Worm (Caenorhabditis elegans): ENCODE measurements around the gene F55D10.4.

F55D10.4 gene

ce11 chrX:4732752-4733151, 12.3 kb upstream of the F55D10.4 start, which contains the start of gene aman-1:
aman-1 (plus strand) TSS chrX:4733095.
- TF ChIP-seq F13C5.2 (tag; optimal IDR thresholded peaks at IDR 0.05) (no peak), scrt-1 (GFP tag; IDR thresholded peaks at IDR 0.05) (no peak)

ce11 chrX:4727388-4727787, 6.9 kb upstream of the F55D10.4 start, which contains the start of gene acc-3:
acc-3 (minus strand) TSS chrX:4727488.
- TF ChIP-seq ceh-13 (GFP tag; optimal IDR thresholded peaks at IDR 0.05), result no peak
- TF ChIP-seq pes-1 (GFP tag; IDR thresholded peaks at IDR 0.05), result no peak
- no peak for TF ChIP-seq scrt-1 (GFP tag; IDR thresholded peaks at IDR 0.05)
- TF ChIP-seq tbx-37 (GFP tag; conservative IDR thresholded peaks at IDR 0.05), result no peak
- TF ChIP-seq hmbx-1 (tag; optimal IDR thresholded peaks at IDR 0.05), result no peak
- no peak for TF ChIP-seq ama-1 (optimal IDR thresholded peaks at IDR 0.05)
- no peak for TF ChIP-seq tra-4 (tag; optimal IDR thresholded peaks at IDR 0.05)
- no peak for TF ChIP-seq flt-1 (GFP tag; IDR thresholded peaks at IDR 0.05)
- TF ChIP-seq aly-1 (tag; optimal IDR thresholded peaks at IDR 0.05), result no peak
- TF ChIP-seq hnd-1 (tag; optimal IDR thresholded peaks at IDR 0.05), result no peak
- no peak for TF ChIP-seq B0310.2 (tag; optimal IDR thresholded peaks at IDR 0.05)

DNA sequence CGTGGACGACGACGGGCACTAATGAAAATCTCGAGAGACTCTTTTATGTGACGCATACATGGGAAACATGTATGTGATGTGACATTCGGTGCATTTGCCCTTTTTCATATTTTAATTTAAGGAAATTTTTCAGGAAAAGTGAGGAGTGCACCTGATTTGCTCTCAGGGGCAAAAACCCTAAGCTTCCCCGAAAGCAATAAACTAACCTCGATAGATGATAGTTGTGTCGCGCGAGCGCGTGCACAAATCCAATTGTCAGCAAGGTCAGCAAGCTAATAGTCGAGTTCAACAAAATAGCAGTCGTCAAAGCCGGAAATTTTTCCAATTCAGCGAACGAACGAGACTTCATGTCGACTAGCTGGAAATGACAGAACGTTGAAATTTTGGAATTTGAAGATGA, 2.3 kb downstream of the F55D10.4 start:
- TF ChIP-seq scrt-1 (GFP tag; IDR thresholded peaks at IDR 0.05), result no peak
- TF ChIP-seq ceh-13 (GFP tag; optimal IDR thresholded peaks at IDR 0.05), result no peak
- TF ChIP-seq tbx-11 (GFP tag; IDR thresholded peaks at IDR 0.05), result no peak
- TF ChIP-seq hnd-1 (tag; optimal IDR thresholded peaks at IDR 0.05), result no peak
- no peak for TF ChIP-seq tbx-37 (GFP tag; conservative IDR thresholded peaks at IDR 0.05)
- no peak for TF ChIP-seq ceh-36 (tag; optimal IDR thresholded peaks at IDR 0.05)
- no peak for TF ChIP-seq B0310.2 (tag; optimal IDR thresholded peaks at IDR 0.05)
- TF ChIP-seq tra-4 (tag; optimal IDR thresholded peaks at IDR 0.05), result no peak
- TF ChIP-seq ama-1 (optimal IDR thresholded peaks at IDR 0.05), result no peak
- TF ChIP-seq F13C5.2 (tag; optimal IDR thresholded peaks at IDR 0.05), result no peak
- TF ChIP-seq flt-1 (GFP tag; IDR thresholded peaks at IDR 0.05), result no peak
- no peak for TF ChIP-seq sea-1 (GFP tag; conservative IDR thresholded peaks at IDR 0.05)
- no peak for TF ChIP-seq aly-1 (tag; optimal IDR thresholded peaks at IDR 0.05)
- no peak for TF ChIP-seq ets-7 (tag; optimal IDR thresholded peaks at IDR 0.05)
- no peak for TF ChIP-seq hmbx-1 (tag; optimal IDR thresholded peaks at IDR 0.05)
- TF ChIP-seq pes-1 (GFP tag; IDR thresholded peaks at IDR 0.05), result no peak

- TF ChIP-seq ama-1 (optimal IDR thresholded peaks at IDR 0.05), result no peak
- TF ChIP-seq aly-1 (tag; optimal IDR thresholded peaks at IDR 0.05), result no peak
- TF ChIP-seq scrt-1 (GFP tag; IDR thresholded peaks at IDR 0.05), result no peak
- TF ChIP-seq tbx-37 (GFP tag; conservative IDR thresholded peaks at IDR 0.05), result no peak; the same call in 1 of the 2 replicates
- no peak for TF ChIP-seq hmbx-1 (tag; optimal IDR thresholded peaks at IDR 0.05)
- no peak for TF ChIP-seq pes-1 (GFP tag; IDR thresholded peaks at IDR 0.05)
- TF ChIP-seq sea-1 (GFP tag; conservative IDR thresholded peaks at IDR 0.05), result no peak
- TF ChIP-seq ceh-13 (GFP tag; optimal IDR thresholded peaks at IDR 0.05), result no peak
- TF ChIP-seq flt-1 (GFP tag; IDR thresholded peaks at IDR 0.05), result no peak
- TF ChIP-seq tbx-11 (GFP tag; IDR thresholded peaks at IDR 0.05), result no peak
- no peak for TF ChIP-seq B0310.2 (tag; optimal IDR thresholded peaks at IDR 0.05)
- no peak for TF ChIP-seq hnd-1 (tag; optimal IDR thresholded peaks at IDR 0.05)
Measured at ce11 chrX:4715107-4715506, 5.3 kb downstream of the F55D10.4 start, which contains the start of gene rpl-25.1. rpl-25.1 (plus strand) TSS chrX:4715178.

ce11 chrX:4711698-4712329, 8.6 kb downstream of the F55D10.4 start, which contains the start of the genes dnj-14 and glit-1:
dnj-14 (minus strand) TSS chrX:4711748.
glit-1 (plus strand) TSS chrX:4712279.
- TF ChIP-seq ets-7 (tag; optimal IDR thresholded peaks at IDR 0.05) (no peak), B0310.2 (tag; optimal IDR thresholded peaks at IDR 0.05) (no peak), F13C5.2 (tag; optimal IDR thresholded peaks at IDR 0.05) (peak; percentile 55), scrt-1 (GFP tag; IDR thresholded peaks at IDR 0.05) (0 out of 2 replicates have a peak, but pooled peaks have one; percentile 18), hmbx-1 (tag; optimal IDR thresholded peaks at IDR 0.05) (no peak), tbx-11 (GFP tag; IDR thresholded peaks at IDR 0.05) (no peak), hmg-4 (GFP tag; optimal IDR thresholded peaks at IDR 0.05) (peak; percentile 80), ceh-13 (GFP tag; optimal IDR thresholded peaks at IDR 0.05) (no peak), flt-1 (GFP tag; IDR thresholded peaks at IDR 0.05) (peak; percentile 46; the same call in 1 of the 2 replicates), aly-1 (tag; optimal IDR thresholded peaks at IDR 0.05) (peak; percentile 23), sea-1 (GFP tag; conservative IDR thresholded peaks at IDR 0.05) (peak; percentile 63; the same call in 1 of the 2 replicates)

ce11 chrX:4706755-4707226, 13.7 kb downstream of the F55D10.4 start, which contains the start of gene dhhc-10:
dhhc-10 (plus strand) TSS chrX:4707176.
- peak; percentile 47 for TF ChIP-seq F13C5.2 (tag; optimal IDR thresholded peaks at IDR 0.05)
- no peak for TF ChIP-seq ceh-36 (tag; optimal IDR thresholded peaks at IDR 0.05)
- TF ChIP-seq hmg-4 (GFP tag; optimal IDR thresholded peaks at IDR 0.05), result no peak
- TF ChIP-seq tra-4 (tag; optimal IDR thresholded peaks at IDR 0.05), result no peak

ce11 chrX:4705666-4706065, 14.8 kb downstream of the F55D10.4 start:
- no peak for TF ChIP-seq ceh-13 (GFP tag; optimal IDR thresholded peaks at IDR 0.05)
- no peak for TF ChIP-seq scrt-1 (GFP tag; IDR thresholded peaks at IDR 0.05)
- TF ChIP-seq flt-1 (GFP tag; IDR thresholded peaks at IDR 0.05), result no peak
- no peak for TF ChIP-seq F13C5.2 (tag; optimal IDR thresholded peaks at IDR 0.05)
- no peak for TF ChIP-seq pes-1 (GFP tag; IDR thresholded peaks at IDR 0.05)
- TF ChIP-seq hmbx-1 (tag; optimal IDR thresholded peaks at IDR 0.05), result no peak
- TF ChIP-seq tra-4 (tag; optimal IDR thresholded peaks at IDR 0.05), result no peak
- no peak for TF ChIP-seq hmg-4 (GFP tag; optimal IDR thresholded peaks at IDR 0.05)
- TF ChIP-seq ama-1 (optimal IDR thresholded peaks at IDR 0.05), result no peak
- TF ChIP-seq sea-1 (GFP tag; conservative IDR thresholded peaks at IDR 0.05), result no peak
- TF ChIP-seq hnd-1 (tag; optimal IDR thresholded peaks at IDR 0.05), result no peak
- no peak for TF ChIP-seq ceh-36 (tag; optimal IDR thresholded peaks at IDR 0.05)
- TF ChIP-seq ets-7 (tag; optimal IDR thresholded peaks at IDR 0.05), result no peak
